Worm (Caenorhabditis elegans): ENCODE measurements around the gene F31D5.1.

F31D5.1 gene

DNA sequence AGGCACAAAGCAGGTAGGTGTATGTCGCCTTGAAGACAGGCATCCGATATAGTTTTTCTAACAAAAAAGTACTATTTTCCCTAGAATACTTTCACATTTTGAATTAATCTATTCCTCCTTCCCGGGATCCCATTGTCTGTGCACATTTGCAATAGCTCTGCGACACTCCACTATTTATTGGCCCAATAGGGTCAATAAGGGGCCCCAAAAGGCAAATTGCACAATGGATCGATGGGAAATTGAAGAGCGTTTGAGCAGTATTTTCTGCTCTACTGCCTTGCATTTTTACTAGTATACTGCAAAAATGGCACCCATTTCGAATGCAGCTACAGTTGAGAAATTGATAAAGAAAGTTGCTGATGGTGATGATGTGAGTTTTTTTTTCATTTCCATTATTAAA lies 36.8 kb upstream of the F31D5.1 start, which contains the start of gene R03H10.11:
R03H10.11 (plus strand) TSS at position 301 of the 400 bp plus-strand sequence.
- TF ChIP-seq pqm-1 (tag; optimal IDR thresholded peaks at IDR 0.05), result no peak
- no peak for TF ChIP-seq madf-5 (GFP tag; IDR thresholded peaks at IDR 0.05)
- TF ChIP-seq fos-1 (tag; optimal IDR thresholded peaks at IDR 0.05), result no peak
- TF ChIP-seq F10B5.3 (tag; optimal IDR thresholded peaks at IDR 0.05), result no peak
- no peak for TF ChIP-seq Y5F2A.4 (GFP tag; optimal IDR thresholded peaks at IDR 0.05)

DNA sequence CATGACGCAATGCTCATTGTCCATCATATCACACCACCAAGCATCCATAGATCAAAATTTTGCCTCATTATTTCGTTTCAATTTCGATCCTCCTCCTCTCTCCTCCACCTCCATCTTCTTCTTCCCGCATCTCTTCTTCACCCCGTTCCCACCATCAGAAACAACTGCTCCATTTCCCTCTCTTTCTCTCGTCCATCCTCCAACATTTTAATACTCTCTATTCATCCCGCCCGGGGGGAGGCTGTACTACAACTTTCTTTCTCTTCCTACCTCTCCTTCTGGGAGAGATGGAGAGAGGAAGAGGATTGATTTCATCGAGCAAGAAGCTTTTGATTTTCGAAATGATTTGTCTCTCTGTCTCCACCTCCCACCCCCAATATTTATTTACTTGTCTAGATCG lies 35.2 kb upstream of the F31D5.1 start:
- 0 out of 2 replicates have a peak, but pooled peaks have one; percentile 22 for TF ChIP-seq hmg-1.1 (GFP tag; IDR thresholded peaks at IDR 0.05)
- no peak for TF ChIP-seq ZK337.2 (GFP tag; IDR thresholded peaks at IDR 0.05)
- peak; percentile 8 for TF ChIP-seq nhr-28 (tag; optimal IDR thresholded peaks at IDR 0.05)
- peak in 1 of 2 experiments; percentile 21 for TF ChIP-seq daf-16 (GFP tag; optimal IDR thresholded peaks at IDR 0.05)
- no peak for TF ChIP-seq daf-16 (tag; optimal IDR thresholded peaks at IDR 0.05)

ce11 chrII:4186364-4186763 lies 32.8 kb upstream of the F31D5.1 start, which contains the start of gene cpna-1:
Gene cpna-1, plus strand, starts transcription at chrII:4186664.
- TF ChIP-seq ceh-28 (tag; optimal IDR thresholded peaks at IDR 0.05), result no peak
- no peak for TF ChIP-seq daf-12 (tag; optimal IDR thresholded peaks at IDR 0.05)
- no peak for TF ChIP-seq fos-1 (tag; optimal IDR thresholded peaks at IDR 0.05)
- no peak for TF ChIP-seq lin-39 (tag; optimal IDR thresholded peaks at IDR 0.05)
- TF ChIP-seq set-16 (GFP tag; IDR thresholded peaks at IDR 0.05), result 0 out of 2 replicates have a peak, but pooled peaks have one; percentile 33
- TF ChIP-seq sdz-12 (GFP tag; optimal IDR thresholded peaks at IDR 0.05), result no peak
- TF ChIP-seq mxl-2 (GFP tag; conservative IDR thresholded peaks at IDR 0.05), result no peak

DNA sequence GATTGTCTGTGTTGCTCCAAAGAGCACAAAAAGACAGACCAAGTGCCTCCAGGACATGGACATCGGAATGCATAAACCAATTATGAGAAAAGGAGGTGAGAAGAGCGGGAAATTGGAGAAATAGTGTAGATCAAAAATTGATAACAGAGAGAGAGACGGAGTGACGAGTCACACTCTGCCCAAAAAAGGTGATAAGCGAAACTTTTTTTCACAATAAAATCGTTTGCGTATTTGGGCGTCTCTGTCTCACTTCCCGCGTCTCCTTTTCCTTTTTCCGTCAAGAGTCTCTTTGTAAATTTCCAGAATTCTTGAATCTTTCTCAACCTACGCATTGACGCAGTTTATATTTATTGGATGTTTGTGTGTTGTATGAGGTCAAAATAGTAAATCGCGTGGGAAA lies 25.0 kb upstream of the F31D5.1 start, which contains the start of gene mth-2:
mth-2 (minus strand) TSS at position 188 of the 400 bp plus-strand sequence.
- no peak for TF ChIP-seq php-3 (GFP tag; IDR thresholded peaks at IDR 0.05)
- TF ChIP-seq lin-1 (GFP tag; IDR thresholded peaks at IDR 0.05), result no peak
- no peak for TF ChIP-seq daf-8 (GFP tag; IDR thresholded peaks at IDR 0.05)
- TF ChIP-seq hmg-1.1 (GFP tag; IDR thresholded peaks at IDR 0.05), result no peak
- TF ChIP-seq T20F7.1 (GFP tag; optimal IDR thresholded peaks at IDR 0.05), result no peak
- no peak for TF ChIP-seq daf-16 (GFP tag; optimal IDR thresholded peaks at IDR 0.05)
- TF ChIP-seq daf-16 (tag; optimal IDR thresholded peaks at IDR 0.05), result peak; percentile 58
- no peak for TF ChIP-seq F26F4.8 (GFP tag; conservative IDR thresholded peaks at IDR 0.05)
- no peak for TF ChIP-seq F44E2.7 (GFP tag; IDR thresholded peaks at IDR 0.05)
- no peak for TF ChIP-seq mxl-3 (GFP tag; optimal IDR thresholded peaks at IDR 0.05)
- peak; percentile 77 for TF ChIP-seq pqm-1 (tag; optimal IDR thresholded peaks at IDR 0.05)
- no peak for TF ChIP-seq ZK546.5 (tag; optimal IDR thresholded peaks at IDR 0.05)
- no peak for TF ChIP-seq nhr-41 (GFP tag; IDR thresholded peaks at IDR 0.05)
- no peak for TF ChIP-seq sdz-12 (GFP tag; optimal IDR thresholded peaks at IDR 0.05)
- peak; percentile 68 for TF ChIP-seq hlh-11 (tag; optimal IDR thresholded peaks at IDR 0.05)
- no peak for TF ChIP-seq spr-3 (GFP tag; optimal IDR thresholded peaks at IDR 0.05)
- TF ChIP-seq lir-3 (tag; optimal IDR thresholded peaks at IDR 0.05), result no peak
- TF ChIP-seq nhr-76 (tag; optimal IDR thresholded peaks at IDR 0.05), result no peak
- no peak for TF ChIP-seq daf-12 (tag; optimal IDR thresholded peaks at IDR 0.05)
- TF ChIP-seq Y5F2A.4 (GFP tag; optimal IDR thresholded peaks at IDR 0.05), result no peak
- TF ChIP-seq duxl-1 (tag; optimal IDR thresholded peaks at IDR 0.05; ENCODE audit: poor library complexity), result no peak
- no peak for TF ChIP-seq ztf-7 (tag; optimal IDR thresholded peaks at IDR 0.05)
- TF ChIP-seq dve-1 (tag; optimal IDR thresholded peaks at IDR 0.05; ENCODE audit: insufficient read depth), result peak; percentile 53
- TF ChIP-seq unc-62 (GFP tag; optimal IDR thresholded peaks at IDR 0.05 in 1 of 2), result peak in 1 of 2 experiments; percentile 43
- TF ChIP-seq unc-62 (tag; optimal IDR thresholded peaks at IDR 0.05), result no peak
- TF ChIP-seq snpc-4 (tag; optimal IDR thresholded peaks at IDR 0.05), result no peak
- peak; percentile 48 for TF ChIP-seq nhr-77 (tag; optimal IDR thresholded peaks at IDR 0.05)
- TF ChIP-seq nhr-102 (tag; optimal IDR thresholded peaks at IDR 0.05), result no peak
- TF ChIP-seq zag-1 (tag; optimal IDR thresholded peaks at IDR 0.05), result no peak
- no peak for TF ChIP-seq tag-97 (GFP tag; IDR thresholded peaks at IDR 0.05)
- TF ChIP-seq dmd-6 (GFP tag; IDR thresholded peaks at IDR 0.05), result peak; percentile 76
- no peak for TF ChIP-seq fkh-10 (GFP tag; optimal IDR thresholded peaks at IDR 0.05)
- no peak for TF ChIP-seq ceh-32 (tag; optimal IDR thresholded peaks at IDR 0.05; ENCODE audit: poor library complexity)
- no peak for TF ChIP-seq hif-1 (tag; optimal IDR thresholded peaks at IDR 0.05)
- TF ChIP-seq Y105C5A.15 (GFP tag; IDR thresholded peaks at IDR 0.05), result no peak
- no peak for TF ChIP-seq nhr-42 (GFP tag; IDR thresholded peaks at IDR 0.05)
- peak; percentile 89 for TF ChIP-seq nhr-28 (tag; optimal IDR thresholded peaks at IDR 0.05)

Measured in whole organism, L4 larva.